Fruit fly (Drosophila melanogaster): ENCODE results near the gene CG12268.

DNA sequence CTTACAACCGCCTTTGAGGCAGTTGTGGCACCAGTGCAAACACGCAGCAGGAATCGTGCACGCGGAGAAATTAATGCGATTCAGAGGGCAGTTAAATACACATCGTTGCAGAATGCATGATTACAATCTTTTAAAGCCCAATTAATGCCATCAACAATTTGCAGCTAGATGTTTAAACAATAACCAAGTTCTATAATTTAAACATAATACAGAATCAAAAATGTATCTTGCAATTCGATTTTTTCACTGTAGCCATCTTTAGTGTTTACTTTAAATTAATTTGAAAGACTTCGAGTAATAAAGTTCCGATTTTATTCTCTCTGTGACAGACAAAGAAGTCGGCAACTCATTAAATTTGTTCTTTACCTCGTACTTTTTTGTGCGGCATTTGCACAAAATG lies 32.3 kb downstream of the CG12268 start:
- TF ChIP-seq CG4617 (GFP tag; optimal IDR thresholded peaks at IDR 0.05; ENCODE audit: borderline replicate concordance) (no peak), ssp (GFP tag; IDR thresholded peaks at IDR 0.05) (no peak), ci (GFP tag; IDR thresholded peaks at IDR 0.05) (no peak), psq (GFP tag; optimal IDR thresholded peaks at IDR 0.05) (no peak), Dref (GFP tag; IDR thresholded peaks at IDR 0.05) (no peak), ap (GFP tag; IDR thresholded peaks at IDR 0.05) (no peak), h (optimal IDR thresholded peaks at IDR 0.05) (no peak), CG12769 (tag; optimal IDR thresholded peaks at IDR 0.05) (no peak), CG2889 (GFP tag; IDR thresholded peaks at IDR 0.05) (no peak), CG10147 (GFP tag; optimal IDR thresholded peaks at IDR 0.05) (no peak), CG11456 (GFP tag; IDR thresholded peaks at IDR 0.05) (no peak), trem (tag; optimal IDR thresholded peaks at IDR 0.05) (no peak), Hr78 (GFP tag; optimal IDR thresholded peaks at IDR 0.05) (no peak), CG10274 (GFP tag; optimal IDR thresholded peaks at IDR 0.05) (no peak)

Measured in whole organism, embryonic.